Fruit fly (Drosophila melanogaster): ENCODE results near the gene CG13248.

The CG13248 gene

DNA sequence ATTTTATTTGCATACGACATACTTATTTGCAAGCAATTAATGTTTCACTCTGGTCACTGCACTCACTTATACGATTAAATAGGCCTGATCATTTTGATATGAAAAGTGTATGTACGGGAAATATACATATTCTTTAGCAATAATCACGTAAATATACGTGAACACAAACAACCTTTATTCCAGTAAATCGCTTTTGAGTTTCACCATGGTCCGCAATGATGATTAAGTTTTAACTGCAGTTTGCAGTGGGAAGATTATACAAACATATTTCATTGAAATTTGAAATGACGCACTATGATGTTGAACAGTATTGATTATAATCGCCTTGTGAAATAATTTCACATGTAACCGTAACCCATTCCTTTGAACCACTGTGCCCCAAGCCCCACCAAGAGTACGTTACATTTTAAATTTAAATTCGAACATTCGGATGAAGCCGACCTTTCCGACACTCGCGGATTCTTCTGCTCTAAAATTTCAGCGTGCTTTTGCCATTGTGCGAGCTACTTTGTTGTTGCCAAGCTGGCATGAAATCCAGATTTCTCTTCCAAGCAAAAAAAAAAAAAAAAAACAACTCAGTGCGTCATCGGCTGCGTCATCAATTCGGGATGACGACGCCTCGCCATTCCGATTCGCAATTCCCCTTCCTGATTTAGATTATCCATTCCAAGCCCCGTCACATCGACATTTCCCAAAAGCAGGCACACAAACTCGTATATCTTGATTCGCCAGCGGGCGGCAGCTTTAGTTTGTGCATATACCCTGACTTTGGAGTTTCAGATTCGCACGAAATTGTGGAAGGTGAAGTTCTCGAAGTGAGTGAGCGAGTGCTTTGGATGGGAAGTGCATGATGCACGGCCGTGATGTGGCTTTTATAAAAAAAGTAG is 6.6 kb downstream of the CG13248 start:
- TF ChIP-seq Hr83 (GFP tag; optimal IDR thresholded peaks at IDR 0.05; ENCODE audit: poor library complexity, severe bottlenecking) = peak; percentile 9
- peak; percentile 57 for TF ChIP-seq Vsx2 (GFP tag; optimal IDR thresholded peaks at IDR 0.05; ENCODE audit: partially characterized antibody)
- no peak for TF ChIP-seq sv (GFP tag; optimal IDR thresholded peaks at IDR 0.05)
- peak; percentile 12 for TF ChIP-seq ey (GFP tag; optimal IDR thresholded peaks at IDR 0.05)
- no peak for TF ChIP-seq jim (GFP tag; optimal IDR thresholded peaks at IDR 0.05)
- TF ChIP-seq Abd-B (GFP tag; optimal IDR thresholded peaks at IDR 0.05) = no peak
- TF ChIP-seq dsf (GFP tag; optimal IDR thresholded peaks at IDR 0.05; ENCODE audit: borderline replicate concordance) = no peak
- no peak for TF ChIP-seq brk (GFP tag; optimal IDR thresholded peaks at IDR 0.05)
- TF ChIP-seq Dif (GFP tag; optimal IDR thresholded peaks at IDR 0.05; ENCODE audit: partially characterized antibody) = peak; percentile 27
- TF ChIP-seq pan (optimal IDR thresholded peaks at IDR 0.05) = no peak
- TF ChIP-seq CG9705 (GFP tag; optimal IDR thresholded peaks at IDR 0.05) = peak; percentile 54
- TF ChIP-seq h (GFP tag; optimal IDR thresholded peaks at IDR 0.05) = peak; percentile 50
- peak; percentile 35 for TF ChIP-seq CrebA (GFP tag; optimal IDR thresholded peaks at IDR 0.05; ENCODE audit: borderline replicate concordance)
- TF ChIP-seq Mio (GFP tag; optimal IDR thresholded peaks at IDR 0.05) = no peak
- peak; percentile 55 for TF ChIP-seq fru (GFP tag; optimal IDR thresholded peaks at IDR 0.05)
- no peak for TF ChIP-seq Hr78 (GFP tag; optimal IDR thresholded peaks at IDR 0.05)
- TF ChIP-seq HLH106 (tag; optimal IDR thresholded peaks at IDR 0.05) = peak; percentile 70
- TF ChIP-seq Jra (GFP tag; optimal IDR thresholded peaks at IDR 0.05) = peak; percentile 60
- TF ChIP-seq lola (GFP tag; optimal IDR thresholded peaks at IDR 0.05) = no peak
- TF ChIP-seq psq (GFP tag; optimal IDR thresholded peaks at IDR 0.05) = peak; percentile 59
- TF ChIP-seq Rel (GFP tag; optimal IDR thresholded peaks at IDR 0.05) = no peak
- peak; percentile 16 for TF ChIP-seq Rel (tag; optimal IDR thresholded peaks at IDR 0.05)
- TF ChIP-seq usp (GFP tag; optimal IDR thresholded peaks at IDR 0.05) = no peak
- peak; percentile 70 for TF ChIP-seq Sp1 (GFP tag; optimal IDR thresholded peaks at IDR 0.05)
- TF ChIP-seq rgr (GFP tag; optimal IDR thresholded peaks at IDR 0.05) = peak; percentile 20
- no peak for TF ChIP-seq sage (GFP tag; optimal IDR thresholded peaks at IDR 0.05)
- TF ChIP-seq br (GFP tag; optimal IDR thresholded peaks at IDR 0.05) = no peak
- TF ChIP-seq N (GFP tag; optimal IDR thresholded peaks at IDR 0.05) = no peak
- TF ChIP-seq woc (GFP tag; optimal IDR thresholded peaks at IDR 0.05) = peak; percentile 52
- peak; percentile 69 for TF ChIP-seq dmrt93B (GFP tag; optimal IDR thresholded peaks at IDR 0.05)
- TF ChIP-seq foxo (GFP tag; optimal IDR thresholded peaks at IDR 0.05) = peak in 1 of 2 experiments; percentile 39
- TF ChIP-seq OdsH (GFP tag; optimal IDR thresholded peaks at IDR 0.05) = peak; percentile 2

DNA sequence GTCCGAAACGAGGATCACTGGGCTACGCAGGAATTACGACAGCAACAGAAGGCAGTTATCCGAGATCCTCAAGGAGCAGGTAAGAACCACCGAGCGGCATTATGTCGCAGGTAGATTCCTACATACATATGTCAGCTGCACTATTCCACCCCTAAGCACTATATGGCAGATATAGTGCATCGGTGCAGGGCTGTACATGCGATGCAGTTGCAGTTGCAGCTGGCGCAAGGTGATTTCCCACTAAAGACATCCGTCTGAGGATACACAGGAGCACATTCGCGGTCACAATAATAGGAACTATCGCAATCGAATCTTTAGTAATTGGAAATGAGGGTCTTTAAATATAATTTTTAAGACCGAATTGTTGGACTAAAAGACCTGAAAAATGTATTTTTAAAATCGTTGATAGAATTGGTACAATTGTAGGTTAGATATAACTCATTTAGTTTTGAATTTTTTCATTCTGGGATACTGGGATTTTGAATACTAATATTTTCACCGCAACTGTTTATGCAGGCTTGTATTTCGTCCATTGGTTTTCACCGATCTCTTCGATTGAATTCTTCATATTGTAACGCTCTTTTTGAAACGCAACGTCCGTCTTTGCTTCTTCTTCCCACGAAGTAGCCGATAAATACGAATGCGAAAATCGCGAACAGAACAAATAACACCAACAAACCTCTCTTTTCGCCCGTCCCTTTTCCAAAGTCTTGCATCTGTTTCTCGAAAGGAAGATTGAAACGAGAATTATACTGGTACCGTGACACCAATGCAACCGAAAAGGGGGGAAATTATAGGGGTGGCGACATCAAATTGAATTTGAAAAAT is 7.5 kb downstream of the CG13248 start:
- TF ChIP-seq Jra (GFP tag; optimal IDR thresholded peaks at IDR 0.05) (peak; percentile 55), psq (GFP tag; optimal IDR thresholded peaks at IDR 0.05) (peak; percentile 93), foxo (GFP tag; optimal IDR thresholded peaks at IDR 0.05) (peak in 1 of 2 experiments; percentile 61), Sp1 (GFP tag; optimal IDR thresholded peaks at IDR 0.05) (peak; percentile 79), CG32264 (GFP tag; optimal IDR thresholded peaks at IDR 0.05) (peak; percentile 54), fru (GFP tag; optimal IDR thresholded peaks at IDR 0.05) (peak; percentile 60), jim (GFP tag; optimal IDR thresholded peaks at IDR 0.05) (no peak), GATAd (GFP tag; optimal IDR thresholded peaks at IDR 0.05) (no peak), dl (GFP tag; optimal IDR thresholded peaks at IDR 0.05; ENCODE audit: insufficient read depth in 1 of 2, partially characterized antibody in 2 of 2) (no peak), rgr (GFP tag; optimal IDR thresholded peaks at IDR 0.05) (peak; percentile 51), lola (GFP tag; optimal IDR thresholded peaks at IDR 0.05) (no peak), tai (GFP tag; optimal IDR thresholded peaks at IDR 0.05) (peak; percentile 19), Abd-B (GFP tag; optimal IDR thresholded peaks at IDR 0.05) (no peak), N (GFP tag; optimal IDR thresholded peaks at IDR 0.05) (no peak), pan (optimal IDR thresholded peaks at IDR 0.05) (no peak), CrebA (GFP tag; optimal IDR thresholded peaks at IDR 0.05; ENCODE audit: borderline replicate concordance) (no peak), sage (GFP tag; optimal IDR thresholded peaks at IDR 0.05) (no peak), dmrt93B (GFP tag; optimal IDR thresholded peaks at IDR 0.05) (peak; percentile 22), Dif (GFP tag; optimal IDR thresholded peaks at IDR 0.05; ENCODE audit: partially characterized antibody) (peak; percentile 9), CG9705 (GFP tag; optimal IDR thresholded peaks at IDR 0.05) (peak; percentile 40), br (GFP tag; optimal IDR thresholded peaks at IDR 0.05) (peak; percentile 66), Dfd (GFP tag; optimal IDR thresholded peaks at IDR 0.05) (no peak), ey (GFP tag; optimal IDR thresholded peaks at IDR 0.05) (peak; percentile 71), Myc (optimal IDR thresholded peaks at IDR 0.05) (no peak), dsf (GFP tag; optimal IDR thresholded peaks at IDR 0.05; ENCODE audit: borderline replicate concordance) (no peak), Vsx2 (GFP tag; optimal IDR thresholded peaks at IDR 0.05; ENCODE audit: partially characterized antibody) (no peak), Hnf4 (GFP tag; optimal IDR thresholded peaks at IDR 0.05) (peak; percentile 52), OdsH (GFP tag; optimal IDR thresholded peaks at IDR 0.05) (peak; percentile 68), woc (GFP tag; optimal IDR thresholded peaks at IDR 0.05) (peak; percentile 44), HLH106 (tag; optimal IDR thresholded peaks at IDR 0.05) (peak; percentile 78), Rel (GFP tag; optimal IDR thresholded peaks at IDR 0.05) (peak; percentile 58), Rel (tag; optimal IDR thresholded peaks at IDR 0.05) (peak; percentile 50), h (GFP tag; optimal IDR thresholded peaks at IDR 0.05) (peak; percentile 75), brk (GFP tag; optimal IDR thresholded peaks at IDR 0.05) (peak; percentile 49)
